Worm (Caenorhabditis elegans) whole organism, L1 larva: ENCODE measurements around the gene atz-1.
A peak's percentile ranks its signal among the peaks of the same experiment; 100 is the strongest.

ENCODE experiments used
- C16A3.4 ChIP-seq: fragments of 150-350 bp; optimal IDR thresholded peaks from 2 replicates; lab custom pipeline; 2014; ENCODE audit warnings: missing biosample characterization, missing genetic modification characterization
- C34B4.2 ChIP-seq: sonication (generic microtip); optimal IDR thresholded peaks from 2 replicates; lab custom pipeline; 2017; ENCODE audit warnings: mild to moderate bottlenecking, missing genetic modification characterization, missing compliant biosample characterization
- aly-2 ChIP-seq: fragments of 150-350 bp; optimal IDR thresholded peaks from 2 replicates; lab custom pipeline; 2014; ENCODE audit warnings: missing biosample characterization, missing genetic modification characterization
- blmp-1 ChIP-seq: fragments of 150-350 bp; optimal IDR thresholded peaks from 2 replicates; lab custom pipeline; 2014; ENCODE audit warnings: missing biosample characterization, missing genetic modification characterization
- ceh-63 ChIP-seq: fragments of 200-800 bp; sonication (Bioruptor generic); optimal IDR thresholded peaks from 2 replicates; lab custom pipeline; 2018; ENCODE audit warnings: mild to moderate bottlenecking, missing genetic modification characterization, missing compliant biosample characterization
- ceh-82 ChIP-seq, 3 experiments: fragments of 150-350 bp in 1 of 3; sonication (generic microtip) in 2 of 3; optimal IDR thresholded peaks; 2 replicates each; lab custom pipeline; 2014 to 2017; ENCODE audit warnings: missing biosample characterization in 3 of 3, missing genetic modification characterization in 3 of 3
- ceh-88 ChIP-seq: fragments of 200-800 bp; sonication (Bioruptor generic); IDR thresholded peaks from 2 replicates; pipeline ENCODE4 v1.3.6; 2022; ENCODE audit warnings: missing genetic modification characterization, missing compliant biosample characterization
- ceh-90 ChIP-seq: sonication (generic microtip); optimal IDR thresholded peaks from 2 replicates; lab custom pipeline; 2016; ENCODE audit warnings: missing genetic modification characterization, missing compliant biosample characterization
- dpl-1 ChIP-seq, 3 experiments: fragments of 150-350 bp in 2 of 3; sonication (generic microtip) in 1 of 3; optimal IDR thresholded peaks; 2 replicates each; lab custom pipeline; 2014 to 2017; ENCODE audit warnings: missing biosample characterization in 3 of 3, missing genetic modification characterization in 3 of 3, missing genetic modification reagents in 3 of 3
- efl-1 ChIP-seq, 4 experiments: fragments of 150-350 bp; optimal IDR thresholded peaks in 3 of 4; peaks in 1 of 4; 1 replicate in 1 of 4; 2 replicates in 3 of 4; lab custom pipeline; 2014; ENCODE audit warnings: missing biosample characterization in 2 of 4, missing genetic modification characterization in 2 of 4, missing genetic modification reagents in 2 of 4
- ets-5 ChIP-seq: fragments of 200-800 bp; sonication (Bioruptor generic); IDR thresholded peaks from 2 replicates; pipeline ENCODE4 v1.3.6; 2022; ENCODE audit warnings: missing genetic modification characterization, missing compliant biosample characterization
- fkh-10 ChIP-seq: sonication (generic microtip); optimal IDR thresholded peaks from 2 replicates; lab custom pipeline; 2017; ENCODE audit warnings: missing biosample characterization, missing genetic modification reagents, missing genetic modification characterization
- fkh-8 ChIP-seq: sonication (generic microtip); optimal IDR thresholded peaks from 2 replicates; lab custom pipeline; 2016; ENCODE audit warnings: mild to moderate bottlenecking, missing genetic modification characterization, missing compliant biosample characterization
- hlh-17 ChIP-seq: fragments of 200-800 bp; sonication (Bioruptor generic); optimal IDR thresholded peaks from 2 replicates; lab custom pipeline; 2018; ENCODE audit warnings: missing genetic modification characterization, mild to moderate bottlenecking, missing compliant biosample characterization, moderate library complexity, borderline replicate concordance
- irx-1 ChIP-seq: sonication (generic microtip); optimal IDR thresholded peaks from 2 replicates; lab custom pipeline; 2016; ENCODE audit warnings: missing genetic modification characterization, missing compliant biosample characterization
- lin-13 ChIP-seq: fragments of 150-350 bp; optimal IDR thresholded peaks from 2 replicates; lab custom pipeline; 2014; ENCODE audit warnings: missing biosample characterization, missing genetic modification reagents, missing genetic modification characterization
- lin-14 ChIP-seq: fragments of 200-800 bp; sonication (Bioruptor generic); optimal IDR thresholded peaks from 2 replicates; lab custom pipeline; 2018; ENCODE audit warnings: mild to moderate bottlenecking, missing genetic modification characterization, moderate library complexity, missing compliant biosample characterization
- lir-3 ChIP-seq: sonication (generic microtip); optimal IDR thresholded peaks from 2 replicates; lab custom pipeline; 2016; ENCODE audit warnings: mild to moderate bottlenecking, missing genetic modification characterization, moderate library complexity, missing compliant biosample characterization; ENCODE audit not compliant: poor library complexity
- lsy-2 ChIP-seq, 2 experiments: fragments of 150-350 bp; optimal IDR thresholded peaks; 2 replicates each; lab custom pipeline; 2014; ENCODE audit warnings: missing biosample characterization in 2 of 2, missing genetic modification characterization in 2 of 2
- mep-1 ChIP-seq: fragments of 150-350 bp; optimal IDR thresholded peaks from 2 replicates; lab custom pipeline; 2014; ENCODE audit warnings: missing biosample characterization, missing genetic modification characterization
- nhr-237 ChIP-seq: fragments of 150-350 bp; optimal IDR thresholded peaks from 2 replicates; lab custom pipeline; 2014; ENCODE audit warnings: missing biosample characterization, missing genetic modification characterization
- nhr-71 ChIP-seq: sonication (generic microtip); optimal IDR thresholded peaks from 2 replicates; lab custom pipeline; 2016; ENCODE audit warnings: mild to moderate bottlenecking, missing genetic modification characterization, moderate library complexity, missing compliant biosample characterization
- nhr-84 ChIP-seq: sonication (generic microtip); optimal IDR thresholded peaks from 2 replicates; lab custom pipeline; 2017; ENCODE audit warnings: missing biosample characterization, missing genetic modification characterization
- sox-4 ChIP-seq: sonication (generic microtip); optimal IDR thresholded peaks from 2 replicates; lab custom pipeline; 2016; ENCODE audit warnings: missing genetic modification characterization, missing compliant biosample characterization
- sup-37 ChIP-seq: fragments of 200-800 bp; sonication (Bioruptor generic); optimal IDR thresholded peaks from 2 replicates; lab custom pipeline; 2018; ENCODE audit warnings: mild to moderate bottlenecking, missing genetic modification characterization, missing compliant biosample characterization
- tlp-1 ChIP-seq: fragments of 150-350 bp; optimal IDR thresholded peaks from 2 replicates; lab custom pipeline; 2014; ENCODE audit warnings: missing biosample characterization, missing genetic modification characterization
- unc-130 ChIP-seq: fragments of 150-350 bp; optimal IDR thresholded peaks from 2 replicates; lab custom pipeline; 2017; ENCODE audit warnings: missing biosample characterization, missing genetic modification characterization, inconsistent platforms
- unc-30 ChIP-seq: sonication (generic microtip); optimal IDR thresholded peaks from 2 replicates; lab custom pipeline; 2017; ENCODE audit warnings: missing biosample characterization, missing genetic modification characterization
- unc-62 ChIP-seq: fragments of 150-350 bp; optimal IDR thresholded peaks from 2 replicates; lab custom pipeline; 2014; ENCODE audit warnings: missing biosample characterization, missing genetic modification reagents, missing genetic modification characterization
- unc-86 ChIP-seq: sonication (generic microtip); optimal IDR thresholded peaks from 2 replicates; lab custom pipeline; 2016; ENCODE audit warnings: missing genetic modification characterization, missing compliant biosample characterization
- zag-1 ChIP-seq: fragments of 150-350 bp; optimal IDR thresholded peaks from 2 replicates; lab custom pipeline; 2014; ENCODE audit warnings: missing biosample characterization, missing genetic modification characterization

Gene atz-1

DNA sequence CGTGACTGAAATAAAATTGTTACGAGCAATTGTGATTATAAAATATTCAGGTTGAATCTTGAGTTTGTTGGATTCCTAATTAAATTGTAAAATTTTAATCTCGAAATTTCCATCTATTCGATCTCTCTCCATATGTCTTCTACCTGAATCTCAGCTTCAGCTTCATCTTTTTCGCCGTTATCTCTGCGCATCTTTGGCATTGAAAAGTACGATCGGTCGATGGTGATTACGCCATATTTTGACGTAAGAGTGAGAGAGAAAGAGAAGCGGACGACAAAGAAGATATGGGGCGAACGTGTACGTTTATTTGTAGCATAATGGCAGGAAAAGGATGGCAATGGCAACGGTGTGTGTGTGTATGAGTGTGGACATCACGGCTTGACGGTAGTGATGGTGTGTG lies 9.3 kb downstream of the atz-1 start:
- TF ChIP-seq blmp-1 (tag; lab: Kevin White, UChicago) (peak; percentile 11), irx-1 (tag; lab: Kevin White, UChicago) (no peak)

- TF ChIP-seq lin-13 (GFP tag; lab: Kevin White, UChicago) (no peak), lin-14 (GFP tag; lab: Kevin White, UChicago) (peak; percentile 15), unc-30 (tag; lab: Kevin White, UChicago) (no peak), mep-1 (tag; lab: Kevin White, UChicago) (no peak), hlh-17 (no peak), nhr-71 (no peak), nhr-84 (tag; lab: Kevin White, UChicago) (no peak), C34B4.2 (no peak), tlp-1 (tag; lab: Kevin White, UChicago) (no peak), ets-5 (GFP tag; lab: Robert Waterston, UW) (no peak), ceh-88 (GFP tag; lab: Robert Waterston, UW) (no peak), unc-130 (tag; lab: Kevin White, UChicago) (no peak), aly-2 (tag; lab: Kevin White, UChicago) (no peak), efl-1 (optimal IDR thresholded peaks at IDR 0.05; lab: Kevin White, UChicago) (no peak), efl-1 (GFP tag; optimal IDR thresholded peaks at IDR 0.05 in 1 of 2; lab: Kevin White, UChicago) (peak in 1 of 2 experiments; percentile 90)
- TF ChIP-seq, all 84 proteins: peak for 2
These were observed 11.0 kb downstream of the atz-1 start for ce11 chrIV:12364964-12365363.

ce11 chrIV:12361392-12362092 lies 14.4 kb downstream of the atz-1 start, which contains the start of the genes ccr-4 and ZC518.8:
Gene ccr-4 (plus strand): TSS chrIV:12361542.
Gene ZC518.8 (minus strand): TSS chrIV:12361908.
- no peak for TF ChIP-seq ceh-90 (tag; lab: Kevin White, UChicago)
- TF ChIP-seq lsy-2 (tag; optimal IDR thresholded peaks at IDR 0.05; lab: Kevin White, UChicago), result peak; percentile 33 to 87
- TF ChIP-seq blmp-1 (tag; lab: Kevin White, UChicago), result peak; percentile 22
- peak in 1 of 3 experiments; percentile 9 for TF ChIP-seq dpl-1 (GFP tag; optimal IDR thresholded peaks at IDR 0.05; lab: Kevin White, UChicago)
- TF ChIP-seq, all 84 proteins: peak for 3

DNA sequence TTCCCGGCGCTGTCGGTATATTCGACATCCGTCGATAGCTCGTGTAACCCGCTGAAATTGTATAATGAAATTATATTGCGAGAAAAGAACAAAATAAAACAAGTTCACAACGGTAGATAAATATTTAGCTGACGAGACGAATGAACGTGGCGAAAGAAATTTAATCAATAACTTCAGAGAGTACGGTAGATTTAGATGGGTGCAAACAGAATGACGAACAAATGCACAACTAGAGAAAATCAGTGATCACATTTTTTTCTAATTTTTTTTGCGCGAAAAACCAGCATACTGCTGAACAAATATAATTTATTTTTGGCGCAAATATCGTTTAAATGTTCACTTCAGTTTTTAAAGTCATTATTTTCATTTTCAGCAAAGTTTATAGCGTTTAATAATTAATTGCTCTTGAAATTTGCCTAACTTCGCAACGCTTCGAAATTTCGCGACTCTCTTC lies 15.2 kb downstream of the atz-1 start, which contains the start of gene sec-24.2:
sec-24.2 (minus strand) TSS at position 51 of the 454 bp plus-strand sequence.
- TF ChIP-seq unc-62 (GFP tag; lab: Kevin White, UChicago), result no peak
- TF ChIP-seq fkh-8 (tag; lab: Kevin White, UChicago), result no peak
- TF ChIP-seq unc-86 (tag; lab: Kevin White, UChicago), result no peak
- no peak for TF ChIP-seq sup-37 (GFP tag; lab: Kevin White, UChicago)
- no peak for TF ChIP-seq zag-1 (tag; lab: Kevin White, UChicago)
- TF ChIP-seq C16A3.4, result no peak
- no peak for TF ChIP-seq efl-1 (optimal IDR thresholded peaks at IDR 0.05; lab: Kevin White, UChicago)
- TF ChIP-seq efl-1 (GFP tag; optimal IDR thresholded peaks at IDR 0.05 in 1 of 2; lab: Kevin White, UChicago), result no peak
- TF ChIP-seq sox-4, result no peak
- TF ChIP-seq ceh-82 (tag; optimal IDR thresholded peaks at IDR 0.05; lab: Kevin White, UChicago), result no peak
- TF ChIP-seq, all 84 proteins: peak for 0

- TF ChIP-seq ceh-63 (GFP tag; lab: Kevin White, UChicago), result peak; percentile 24
- TF ChIP-seq lir-3 (tag; lab: Kevin White, UChicago), result no peak
- no peak for TF ChIP-seq efl-1 (optimal IDR thresholded peaks at IDR 0.05; lab: Kevin White, UChicago)
- TF ChIP-seq efl-1 (GFP tag; optimal IDR thresholded peaks at IDR 0.05 in 1 of 2; lab: Kevin White, UChicago), result peak in 1 of 2 experiments; percentile 30
These were observed 15.9 kb downstream of the atz-1 start for ce11 chrIV:12359979-12360378.

- TF ChIP-seq fkh-10 (GFP tag; lab: Kevin White, UChicago) (peak; percentile 66), nhr-237 (tag; lab: Kevin White, UChicago) (no peak)
These were observed 25.7 kb downstream of the atz-1 start for ce11 chrIV:12350235-12350634.
